Fruit fly (Drosophila melanogaster) ovary, adult (tissue): ENCODE measurements around the gene Cdc42.

Experiments
- CG17801 ChIP-seq: fragments of 200-800 bp; optimal IDR thresholded peaks from 2 replicates; lab custom pipeline; 2019; ENCODE audit warnings: missing biosample characterization, mild to moderate bottlenecking, missing genetic modification characterization, moderate library complexity; ENCODE audit not compliant: partially characterized antibody

Gene Cdc42

dm6 chrX:19730844-19731243, 34.0 kb downstream of the Cdc42 start, which contains the start of gene AP-1-2beta:
AP-1-2beta (plus strand) TSS chrX:19731004.
- peak; percentile 45 for TF ChIP-seq CG17801

dm6 chrX:19735270-19735669, 38.4 kb downstream of the Cdc42 start, which contains the start of gene CG14234:
CG14234 (plus strand) TSS chrX:19735570.
- TF ChIP-seq CG17801 = no peak

dm6 chrX:19737872-19738271, 41.0 kb downstream of the Cdc42 start:
- no peak for TF ChIP-seq CG17801

dm6 chrX:19744003-19744488, 47.2 kb downstream of the Cdc42 start, which contains the start of the genes CG18809, COX6B, CG33932 and Rpp20:
CG18809 (minus strand) TSS chrX:19744335.
COX6B (minus strand) TSS chrX:19744335.
CG33932 (plus strand) TSS chrX:19744431.
Rpp20 (plus strand) TSS chrX:19744431.
- TF ChIP-seq CG17801 = peak; percentile 57

DNA sequence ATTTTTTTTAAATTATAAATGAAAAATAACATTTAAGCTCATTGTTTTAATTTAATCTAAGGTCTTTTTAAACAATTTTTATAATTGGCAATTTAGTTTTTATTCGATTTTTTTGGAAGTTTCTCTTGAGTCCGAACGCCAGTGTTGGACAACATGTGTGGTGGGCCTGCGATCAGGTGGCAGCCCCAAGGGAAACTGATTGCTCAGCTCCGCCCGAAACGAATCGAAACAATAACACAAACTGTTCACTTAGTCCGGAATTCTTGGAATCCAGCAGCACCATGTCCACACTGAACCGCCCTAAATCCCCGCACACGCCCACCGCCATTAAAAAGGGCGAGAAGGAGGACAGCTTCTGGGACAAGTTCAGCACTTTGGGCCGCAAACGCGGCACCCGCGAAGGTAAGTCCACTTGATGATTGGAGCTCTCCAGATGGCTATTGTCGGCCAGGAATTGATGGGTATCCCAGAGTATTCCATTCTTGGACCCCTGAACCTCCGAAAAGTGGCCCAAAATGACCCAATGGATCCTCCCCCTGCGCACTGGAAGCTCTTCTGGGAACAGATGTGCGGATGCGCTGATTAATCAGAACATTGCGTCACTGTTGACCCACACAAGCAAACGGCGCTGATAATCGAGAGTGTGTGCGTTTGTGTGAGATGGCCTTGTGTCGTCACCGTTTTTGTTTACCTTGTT, 49.2 kb downstream of the Cdc42 start, which contains the start of gene parvin:
Gene parvin, plus strand, starts transcription at position 134 of the 697 bp plus-strand sequence.
- TF ChIP-seq CG17801 = no peak

DNA sequence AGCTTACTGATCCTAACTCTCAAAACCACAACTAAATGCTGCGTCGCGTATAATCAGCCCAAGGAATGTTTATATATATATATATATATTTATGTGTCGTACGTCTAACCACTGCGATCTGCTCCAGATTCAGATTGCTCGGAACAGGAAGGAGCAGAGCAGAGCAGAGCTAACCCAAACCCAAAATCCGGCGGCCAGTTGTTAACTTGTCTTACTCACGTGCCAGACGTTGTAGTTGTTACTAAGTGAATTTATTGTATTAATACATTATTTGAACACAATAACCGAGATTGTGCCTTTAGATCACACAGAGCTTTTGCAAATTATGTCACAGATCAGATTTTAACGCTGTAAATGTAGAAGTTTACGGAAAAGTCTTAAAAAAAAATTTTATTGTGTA, 51.1 kb downstream of the Cdc42 start, which contains the start of gene Alr:
Gene Alr, plus strand, starts transcription at position 301 of the 400 bp plus-strand sequence.
- TF ChIP-seq CG17801 = no peak

DNA sequence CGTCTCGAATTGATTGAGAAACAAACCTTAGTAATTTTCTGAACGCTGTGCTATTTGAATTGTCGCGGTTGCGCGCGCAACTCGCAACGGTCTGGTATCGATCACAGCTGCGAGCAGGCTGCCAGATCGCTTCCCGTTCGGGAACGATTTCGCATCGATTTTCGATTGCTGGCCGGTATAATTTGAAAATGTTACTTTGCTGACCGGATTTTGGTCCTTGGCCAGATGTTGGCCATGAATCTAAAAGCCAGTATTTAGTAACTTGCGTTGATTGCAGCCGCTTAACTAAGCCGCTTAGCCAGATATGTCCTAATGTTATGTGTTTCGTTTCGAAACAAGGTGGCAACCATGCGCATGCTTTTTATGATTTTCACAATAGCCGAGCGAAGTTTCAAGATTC, 51.7 kb downstream of the Cdc42 start:
- no peak for TF ChIP-seq CG17801
